Fruit fly (Drosophila melanogaster) whole organism, prepupa: ENCODE data around the gene CG6126.

ENCODE experiments used
- CG11294 ChIP-seq: fragments of 200-800 bp; sonication (Bioruptor generic); IDR thresholded peaks from 2 replicates; pipeline ENCODE4 v1.3.6; 2022; ENCODE audit warnings: missing biosample characterization, missing genetic modification characterization
- CG15336 ChIP-seq: fragments of 200-800 bp; sonication (Bioruptor generic); IDR thresholded peaks from 2 replicates; pipeline ENCODE4 v1.3.6; 2022; ENCODE audit warnings: missing biosample characterization, missing genetic modification characterization
- CG16779 ChIP-seq: fragments of 200-800 bp; sonication (Bioruptor generic); optimal IDR thresholded peaks from 3 replicates; lab custom pipeline; 2017; ENCODE audit warnings: missing biosample characterization, mild to moderate bottlenecking, missing genetic modification characterization
- CG32006 ChIP-seq: fragments of 200-800 bp; sonication (Bioruptor generic); optimal IDR thresholded peaks from 3 replicates; lab custom pipeline; 2017; ENCODE audit warnings: missing biosample characterization, mild to moderate bottlenecking, missing genetic modification characterization
- CG4318 ChIP-seq: fragments of 200-800 bp; sonication (Bioruptor generic); optimal IDR thresholded peaks from 3 replicates; lab custom pipeline; 2017; ENCODE audit warnings: missing biosample characterization, mild to moderate bottlenecking, missing genetic modification characterization
- CG6163 ChIP-seq: fragments of 200-800 bp; sonication (Bioruptor generic); IDR thresholded peaks from 3 replicates; pipeline ENCODE4 v1.3.6; 2022; ENCODE audit warnings: missing biosample characterization, missing genetic modification characterization
- Eip78C ChIP-seq: fragments of 200-800 bp; sonication (Bioruptor generic); peaks from one replicate; lab custom pipeline; 2016; ENCODE audit warnings: missing biosample characterization, missing genetic modification characterization
- Gug ChIP-seq: fragments of 200-800 bp; sonication (Bioruptor generic); IDR thresholded peaks from 2 replicates; pipeline ENCODE4 v1.3.6; 2022; ENCODE audit warnings: missing biosample characterization, missing genetic modification characterization
- Met ChIP-seq: fragments of 200-800 bp; sonication (Bioruptor generic); optimal IDR thresholded peaks from 3 replicates; lab custom pipeline; 2016; ENCODE audit warnings: missing biosample characterization, missing genetic modification characterization
- OdsH ChIP-seq: fragments of 200-800 bp; sonication (Bioruptor generic); optimal IDR thresholded peaks from 3 replicates; lab custom pipeline; 2016; ENCODE audit warnings: missing biosample characterization, missing genetic modification characterization
- dac ChIP-seq: fragments of 200-800 bp; sonication (Bioruptor generic); optimal IDR thresholded peaks from 2 replicates; lab custom pipeline; 2017; ENCODE audit warnings: missing biosample characterization, mild to moderate bottlenecking, missing genetic modification characterization
- pdm3 ChIP-seq: fragments of 200-800 bp; sonication (Bioruptor generic); optimal IDR thresholded peaks from 3 replicates; lab custom pipeline; 2016; ENCODE audit warnings: missing biosample characterization, missing genetic modification characterization
- salr ChIP-seq, 2 experiments: fragments of 200-800 bp; sonication (Bioruptor generic); optimal IDR thresholded peaks; 3 replicates each; lab custom pipeline; 2016 to 2018; ENCODE audit warnings: missing biosample characterization in 2 of 2, missing genetic modification characterization in 2 of 2, mild to moderate bottlenecking in 1 of 2
- svp ChIP-seq: fragments of 200-800 bp; sonication (Bioruptor generic); peaks from one replicate; lab custom pipeline; 2016; ENCODE audit warnings: missing biosample characterization, missing genetic modification characterization

dm6 chr3R:16234298-16234697 is 31.4 kb upstream of the CG6126 start:
- TF ChIP-seq CG6163 (GFP tag; lab: Robert Waterston, UW) = no peak
- no peak for TF ChIP-seq CG4318 (GFP tag; lab: Kevin White, UChicago)
- TF ChIP-seq dac (GFP tag; lab: Kevin White, UChicago) = no peak
- no peak for TF ChIP-seq CG11294 (GFP tag; lab: Robert Waterston, UW)
- TF ChIP-seq svp = no peak
- no peak for TF ChIP-seq pdm3 (GFP tag; lab: Kevin White, UChicago)
- no peak for TF ChIP-seq Gug (GFP tag; lab: Robert Waterston, UW)
- TF ChIP-seq Met (GFP tag; lab: Kevin White, UChicago) = no peak
- no peak for TF ChIP-seq Eip78C (GFP tag; lab: Kevin White, UChicago)
- TF ChIP-seq CG15336 (GFP tag; lab: Robert Waterston, UW) = no peak
- TF ChIP-seq CG32006 (GFP tag; lab: Kevin White, UChicago) = no peak
- TF ChIP-seq salr (GFP tag; optimal IDR thresholded peaks at IDR 0.05; lab: Kevin White, UChicago) = no peak
- no peak for TF ChIP-seq OdsH (GFP tag; lab: Kevin White, UChicago)
- TF ChIP-seq CG16779 = no peak
